Fruit fly (Drosophila melanogaster): Measurements from ENCODE around the gene CG43610.

CG43610 gene

DNA sequence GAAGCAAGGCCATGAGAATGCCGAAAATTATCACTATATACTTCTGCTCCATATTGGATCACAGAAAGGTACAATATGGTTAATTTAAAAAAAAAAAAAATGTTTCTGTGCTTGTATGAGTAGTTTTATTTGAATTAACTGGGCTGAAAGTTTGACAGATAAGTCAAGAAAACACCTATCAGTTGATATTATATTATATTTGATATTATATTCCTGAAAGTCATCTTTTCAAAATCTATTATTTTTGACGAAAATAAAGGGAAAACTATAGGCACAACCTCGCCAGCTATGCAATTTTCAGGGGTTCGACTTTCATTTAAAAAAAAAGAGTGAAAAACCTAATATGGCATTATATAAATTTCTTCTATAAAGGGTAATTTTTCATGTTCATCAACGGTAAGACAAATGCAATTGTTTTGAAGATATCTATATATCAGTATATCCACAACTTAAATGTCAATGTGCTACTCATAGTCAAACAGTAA, at the start of gene CG43610, which contains the start of gene nrv2:
Gene CG43610 (plus strand): TSS at position 435 of the 485 bp plus-strand sequence.
Gene nrv2 (minus strand): TSS at position 101 of the 485 bp plus-strand sequence.
- no peak for TF ChIP-seq CTCF (optimal IDR thresholded peaks at IDR 0.05)
- TF ChIP-seq CG8478 (optimal IDR thresholded peaks at IDR 0.05): no peak

DNA sequence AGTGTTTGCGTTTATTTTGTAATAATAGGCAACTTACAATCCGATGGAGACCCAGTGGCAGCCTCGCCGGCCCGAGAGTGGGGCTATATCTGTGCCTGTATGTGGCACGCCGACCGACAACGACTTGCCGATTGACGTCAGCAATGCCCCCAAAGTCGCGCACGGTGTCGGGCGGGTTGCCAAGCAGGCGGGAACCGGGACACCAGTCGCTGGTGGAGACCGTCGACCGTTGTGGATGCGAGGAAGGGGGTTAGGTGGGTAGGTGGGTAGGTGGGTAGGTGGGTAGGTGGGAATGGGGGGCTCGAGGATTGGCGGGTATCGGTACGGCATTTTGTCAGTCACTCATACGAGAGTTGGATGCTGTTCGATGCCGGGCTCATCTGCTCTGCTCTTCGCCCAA, 48.0 kb upstream of the CG43610 start:
- TF ChIP-seq CTCF (optimal IDR thresholded peaks at IDR 0.05): no peak
- TF ChIP-seq CG8478 (optimal IDR thresholded peaks at IDR 0.05): no peak

DNA sequence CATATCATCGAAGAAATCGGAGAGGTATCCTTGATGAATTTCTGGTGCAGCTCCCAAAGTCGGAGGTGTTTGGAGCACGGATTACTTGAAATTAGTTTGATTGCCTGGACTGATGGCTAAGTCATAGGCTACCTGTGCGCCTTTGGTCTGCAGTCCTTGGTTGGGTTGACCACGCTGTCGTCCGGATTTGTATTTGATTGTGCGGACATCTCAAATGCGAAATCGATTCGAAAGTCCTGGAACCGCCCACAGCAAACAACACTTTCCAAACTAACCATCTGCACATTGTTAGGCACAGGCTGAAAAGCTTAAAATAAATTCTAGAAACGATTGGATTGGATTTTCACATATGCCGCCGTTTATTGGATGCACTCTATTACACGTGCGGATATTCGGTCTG, 39.5 kb upstream of the CG43610 start, which contains the start of gene CG11322:
Gene CG11322 (minus strand): TSS at position 101 of the 400 bp plus-strand sequence.
- TF ChIP-seq CTCF (optimal IDR thresholded peaks at IDR 0.05) (no peak), CG8478 (optimal IDR thresholded peaks at IDR 0.05) (no peak)

DNA sequence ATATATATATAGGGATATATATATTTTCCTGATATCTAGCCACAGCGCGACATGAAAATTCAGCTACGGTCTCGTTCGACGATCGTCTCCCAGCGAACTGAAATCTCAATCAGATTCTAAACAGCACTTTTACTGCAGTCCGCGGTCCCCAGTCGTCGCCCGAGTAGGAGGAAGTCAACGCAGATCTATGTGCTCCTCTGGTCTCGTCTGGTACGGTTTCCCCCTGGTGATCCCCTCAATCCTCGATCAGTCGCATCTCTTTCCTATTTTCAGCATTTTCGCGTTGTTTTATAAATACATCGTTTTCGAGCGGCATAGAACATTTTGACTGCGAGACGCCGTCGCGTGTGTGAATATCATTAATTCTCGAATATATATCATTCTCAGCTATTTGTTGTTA, 26.3 kb upstream of the CG43610 start, which contains the start of gene LUBEL:
Gene LUBEL (minus strand): TSS at position 101 of the 400 bp plus-strand sequence.
- no peak for TF ChIP-seq CTCF (optimal IDR thresholded peaks at IDR 0.05)
- TF ChIP-seq CG8478 (optimal IDR thresholded peaks at IDR 0.05): no peak

DNA sequence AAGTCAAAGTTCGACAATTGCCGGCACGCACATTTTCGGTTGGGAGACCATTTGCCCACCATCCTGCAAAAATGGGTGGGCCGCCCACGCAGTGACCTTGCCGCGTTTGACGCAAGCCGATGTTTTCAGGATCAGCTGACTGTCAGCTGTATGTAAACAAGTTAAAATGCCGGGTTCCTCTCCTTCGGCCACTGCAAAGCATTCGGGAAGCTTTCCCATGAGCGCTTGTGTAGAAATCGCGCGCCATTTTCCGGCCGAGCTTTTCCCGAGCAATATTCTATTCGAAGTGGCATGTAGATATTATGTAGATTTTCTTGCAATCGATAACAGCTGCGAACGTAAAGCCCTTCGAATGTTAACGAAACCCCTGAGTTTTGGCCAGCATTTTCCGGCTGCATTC, 25.4 kb upstream of the CG43610 start, which contains the start of gene CG17378:
Gene CG17378 (plus strand): TSS at position 397 of the 400 bp plus-strand sequence.
- TF ChIP-seq CTCF (optimal IDR thresholded peaks at IDR 0.05) (no peak), CG8478 (optimal IDR thresholded peaks at IDR 0.05) (no peak)

DNA sequence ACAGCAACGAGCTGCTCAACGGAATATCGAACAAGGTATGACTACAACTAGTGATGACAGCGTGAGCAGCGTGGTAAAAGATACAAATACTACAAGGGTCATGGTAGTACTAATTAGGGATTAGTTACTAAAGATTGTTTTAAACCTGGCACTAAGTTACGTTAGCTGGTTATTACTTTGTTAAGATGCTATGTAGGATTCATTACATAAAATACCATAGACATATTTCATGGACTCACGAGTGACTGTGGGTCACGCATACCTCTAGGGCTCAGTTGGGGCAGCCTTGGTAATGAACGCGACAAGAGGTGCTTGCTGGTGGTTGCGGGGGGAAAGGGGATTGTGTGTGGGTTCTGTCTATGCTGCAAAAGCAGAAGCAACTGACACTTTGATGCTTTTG, 24.1 kb upstream of the CG43610 start:
- no peak for TF ChIP-seq CTCF (optimal IDR thresholded peaks at IDR 0.05)
- no peak for TF ChIP-seq CG8478 (optimal IDR thresholded peaks at IDR 0.05)

DNA sequence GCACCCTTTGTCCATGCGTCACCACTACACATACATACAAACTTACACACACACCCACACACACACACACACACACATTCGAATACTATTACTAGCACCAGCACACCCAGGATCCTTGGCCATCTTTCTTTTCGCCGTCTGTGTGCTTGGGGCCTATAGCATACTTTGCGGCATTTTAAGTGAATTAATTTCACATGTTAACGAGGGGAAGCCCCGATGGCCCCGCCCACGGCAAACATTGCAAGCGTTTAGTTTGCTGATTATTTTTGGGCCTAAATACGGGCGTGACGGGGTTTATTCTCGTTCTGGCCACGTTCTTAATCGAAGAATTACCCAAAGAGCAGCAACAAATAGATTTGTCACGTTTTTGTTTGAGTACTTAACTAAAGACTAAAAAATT, 15.6 kb upstream of the CG43610 start:
- TF ChIP-seq CTCF (optimal IDR thresholded peaks at IDR 0.05): no peak
- TF ChIP-seq CG8478 (optimal IDR thresholded peaks at IDR 0.05): no peak

DNA sequence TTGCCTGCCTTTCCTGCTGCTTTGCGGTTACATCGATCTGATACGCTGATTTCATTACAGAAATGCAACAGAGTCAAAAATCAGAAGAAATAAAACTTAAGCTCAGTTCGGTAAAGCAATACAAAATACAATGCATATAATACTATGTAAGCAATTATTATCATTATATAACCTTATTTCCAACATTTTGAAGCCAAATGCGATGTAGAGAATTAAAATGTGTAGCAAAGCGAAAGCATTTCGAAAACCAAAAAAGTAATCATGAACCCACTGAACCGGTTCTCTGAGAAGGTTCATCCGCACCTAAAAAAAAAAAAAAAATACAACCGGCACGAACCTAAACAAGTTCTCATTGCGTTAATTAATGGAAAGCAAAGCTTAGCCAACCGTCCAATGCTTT, 14.8 kb upstream of the CG43610 start:
- no peak for TF ChIP-seq CTCF (optimal IDR thresholded peaks at IDR 0.05)
- TF ChIP-seq CG8478 (optimal IDR thresholded peaks at IDR 0.05): no peak

DNA sequence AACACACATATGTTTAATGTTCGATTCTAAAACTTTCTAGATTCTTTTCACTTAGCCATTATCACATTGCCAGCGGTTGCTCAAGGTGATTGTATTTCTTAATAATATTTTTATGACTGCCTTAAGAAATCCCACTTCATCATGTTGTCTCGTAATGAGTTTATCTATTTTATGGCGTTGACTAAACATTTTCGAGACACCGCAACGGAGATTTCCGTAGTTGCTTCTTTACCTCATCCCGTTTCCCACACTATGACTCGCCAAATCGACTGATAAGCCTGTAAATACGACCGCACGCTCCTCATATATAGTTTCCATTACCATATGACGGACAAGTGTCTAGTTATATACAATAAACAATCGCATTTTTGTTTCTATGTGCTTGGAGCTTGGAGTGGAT, 13.4 kb upstream of the CG43610 start:
- no peak for TF ChIP-seq CG8478 (optimal IDR thresholded peaks at IDR 0.05)
- no peak for TF ChIP-seq CTCF (optimal IDR thresholded peaks at IDR 0.05)

DNA sequence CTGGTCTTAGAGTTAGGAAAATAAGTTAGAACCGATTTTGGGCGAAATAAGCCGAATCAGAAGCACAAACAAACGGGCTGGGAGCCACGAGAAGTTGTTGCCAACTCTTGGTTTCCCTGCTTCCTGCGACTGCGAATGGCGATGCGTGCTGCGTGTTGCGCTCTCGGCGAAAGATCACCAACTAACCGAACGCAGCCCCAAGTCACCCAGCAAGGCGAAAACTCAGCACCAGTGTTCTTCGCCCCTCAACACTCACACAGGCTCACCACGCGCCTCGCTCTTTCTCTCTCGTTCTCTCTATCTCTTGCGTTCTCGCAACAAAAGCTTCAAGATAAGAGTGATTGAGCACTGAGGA, 12.3 kb upstream of the CG43610 start, which contains the start of gene nrv1:
Gene nrv1 (minus strand): TSS at position 188 of the 355 bp plus-strand sequence.
- no peak for TF ChIP-seq CTCF (optimal IDR thresholded peaks at IDR 0.05)
- TF ChIP-seq CG8478 (optimal IDR thresholded peaks at IDR 0.05): no peak

DNA sequence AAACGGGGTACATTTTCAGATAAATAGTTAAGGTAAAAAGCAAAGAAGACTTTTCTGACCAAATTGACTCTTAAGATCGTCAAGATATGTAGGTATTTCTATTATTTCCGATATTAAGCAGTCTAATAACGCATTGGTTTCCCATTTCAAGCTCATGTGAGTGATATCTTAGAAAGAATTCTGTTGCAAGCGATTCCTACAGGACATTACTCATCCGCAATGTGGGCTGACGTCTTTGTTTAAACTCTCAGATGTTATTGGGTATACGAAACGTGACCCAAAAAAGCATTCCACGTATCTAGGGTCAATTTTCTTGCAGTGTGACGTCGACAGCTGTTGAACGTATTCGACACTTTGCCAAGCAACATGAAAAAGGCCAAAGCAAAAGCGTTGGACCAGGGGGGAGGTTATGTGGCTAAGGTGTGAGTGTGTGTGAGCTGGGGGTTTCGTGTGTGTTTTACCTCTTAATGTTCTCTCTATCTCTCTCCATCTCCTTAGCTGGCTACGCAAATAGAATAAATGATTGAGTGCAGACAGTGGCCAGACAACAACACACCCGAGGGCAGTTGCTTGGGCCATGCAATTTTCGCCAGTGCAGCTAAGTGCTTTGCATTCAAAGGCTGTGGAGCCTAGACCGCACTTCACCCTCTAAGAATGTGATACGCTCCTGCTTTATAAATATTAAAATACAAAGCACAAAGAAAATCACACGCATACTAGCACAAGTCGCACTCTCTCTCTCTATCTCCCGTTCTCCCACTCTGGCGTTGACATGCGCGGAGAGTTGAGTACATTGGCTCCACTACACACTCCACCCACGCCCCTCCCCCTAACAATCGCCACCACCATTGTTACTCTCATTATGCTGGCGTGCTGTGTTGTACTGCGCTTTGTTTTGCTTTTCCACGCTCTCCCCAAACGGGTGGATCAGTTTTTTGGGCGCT, 11.7 kb upstream of the CG43610 start:
- no peak for TF ChIP-seq CG8478 (optimal IDR thresholded peaks at IDR 0.05)
- TF ChIP-seq CTCF (optimal IDR thresholded peaks at IDR 0.05): no peak

DNA sequence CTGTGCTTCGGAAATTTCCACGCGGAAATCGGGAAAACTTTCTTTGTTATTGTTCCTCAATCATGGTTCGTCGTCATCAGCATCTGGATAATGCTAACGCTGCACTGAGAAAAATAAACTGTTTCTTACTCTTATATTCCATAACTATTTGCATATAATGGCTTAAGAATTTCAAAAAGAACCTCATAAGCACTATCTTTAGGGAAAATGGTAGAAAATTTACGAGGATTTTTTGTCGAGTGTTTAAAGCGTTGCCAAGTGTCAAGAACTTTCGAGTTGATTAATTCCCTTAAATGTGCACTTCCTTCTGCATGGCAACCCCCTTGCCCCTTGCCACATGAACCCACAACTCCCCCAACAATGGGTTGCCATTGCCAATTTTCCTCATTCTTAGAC, 11.0 kb upstream of the CG43610 start:
- TF ChIP-seq CG8478 (optimal IDR thresholded peaks at IDR 0.05) (no peak), CTCF (optimal IDR thresholded peaks at IDR 0.05) (no peak)

DNA sequence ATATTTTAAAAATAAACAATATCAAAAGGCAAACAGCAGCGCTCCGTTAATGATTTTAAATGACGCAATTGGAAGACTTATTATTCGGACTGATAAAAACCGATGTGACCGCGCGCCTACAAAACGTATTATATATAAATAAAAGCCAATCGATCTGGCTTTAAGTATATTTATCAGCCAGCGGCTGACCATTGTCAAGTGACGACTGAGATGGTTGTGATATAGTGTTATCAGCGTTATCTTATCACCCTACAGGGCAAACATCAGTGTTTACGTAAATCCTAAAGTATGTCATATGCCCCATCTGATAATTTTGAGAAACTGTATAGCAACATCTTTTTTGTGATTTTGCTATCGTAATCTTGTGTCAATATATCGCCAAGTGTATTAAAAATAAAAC, 9.6 kb upstream of the CG43610 start:
- no peak for TF ChIP-seq CG8478 (optimal IDR thresholded peaks at IDR 0.05)
- TF ChIP-seq CTCF (optimal IDR thresholded peaks at IDR 0.05): no peak

DNA sequence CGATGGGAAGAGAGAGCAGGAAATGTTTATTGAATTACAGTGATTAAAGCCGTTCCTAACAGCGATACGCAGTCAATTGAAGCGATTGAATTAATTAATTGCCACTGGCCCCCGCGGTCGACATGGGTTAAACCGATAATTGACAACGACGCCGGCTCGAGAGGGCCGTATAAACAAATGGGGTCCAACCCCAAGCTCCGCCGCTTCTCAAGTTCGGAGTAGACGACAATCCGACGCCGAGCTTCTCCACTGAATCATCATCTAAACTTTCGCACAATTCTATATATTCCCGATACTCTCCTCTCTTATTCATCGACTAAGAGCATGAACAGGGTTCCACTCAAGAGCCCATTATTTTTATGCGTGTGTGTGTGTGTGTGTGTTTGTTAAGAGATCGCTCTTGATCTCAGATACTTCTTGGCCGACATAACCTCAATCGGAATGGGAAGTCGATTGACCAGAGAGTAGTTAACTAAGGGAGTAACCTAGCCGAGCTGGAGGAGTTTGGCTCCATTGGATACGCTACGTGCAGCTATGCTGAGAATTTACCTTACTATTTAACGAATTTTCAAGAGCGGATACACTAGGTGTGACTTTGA, 7.1 kb upstream of the CG43610 start:
- TF ChIP-seq CG8478 (optimal IDR thresholded peaks at IDR 0.05): no peak
- no peak for TF ChIP-seq CTCF (optimal IDR thresholded peaks at IDR 0.05)

DNA sequence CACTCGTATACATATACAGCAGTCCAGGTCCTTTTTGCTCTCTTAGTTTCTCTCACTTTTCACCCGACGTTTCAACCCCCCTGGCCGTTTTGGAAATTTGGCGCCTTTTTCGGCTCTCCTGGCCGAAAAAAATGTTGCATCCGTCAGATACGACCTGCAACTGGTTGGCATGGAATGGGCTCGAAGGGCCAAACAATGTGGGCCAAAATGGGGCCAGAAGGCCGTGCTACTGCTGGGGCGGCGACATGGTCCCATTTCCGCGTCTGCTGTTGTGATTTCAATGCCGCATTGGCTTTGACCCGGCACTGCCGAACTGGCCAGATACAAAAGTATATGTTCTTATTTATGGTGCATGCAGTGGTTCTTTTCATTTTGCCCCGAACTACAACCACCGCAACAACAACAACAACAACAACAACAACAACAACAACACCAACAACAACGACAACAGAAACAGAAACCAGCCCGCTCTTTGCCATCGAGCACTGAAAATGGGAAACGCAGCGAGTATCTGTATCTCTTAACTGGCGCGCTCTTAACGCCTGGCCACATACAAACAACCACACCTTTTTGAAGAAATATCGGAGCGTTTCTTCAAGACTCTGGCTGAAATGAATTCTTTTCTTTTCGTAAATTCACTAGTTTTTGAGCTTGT, 5.1 kb upstream of the CG43610 start:
- TF ChIP-seq CG8478 (optimal IDR thresholded peaks at IDR 0.05): no peak
